Fruit fly (Drosophila melanogaster): Measurements from ENCODE around the gene CG12078.
A peak's percentile ranks its signal among the peaks of the same experiment; 100 is the strongest.

The CG12078 gene

DNA sequence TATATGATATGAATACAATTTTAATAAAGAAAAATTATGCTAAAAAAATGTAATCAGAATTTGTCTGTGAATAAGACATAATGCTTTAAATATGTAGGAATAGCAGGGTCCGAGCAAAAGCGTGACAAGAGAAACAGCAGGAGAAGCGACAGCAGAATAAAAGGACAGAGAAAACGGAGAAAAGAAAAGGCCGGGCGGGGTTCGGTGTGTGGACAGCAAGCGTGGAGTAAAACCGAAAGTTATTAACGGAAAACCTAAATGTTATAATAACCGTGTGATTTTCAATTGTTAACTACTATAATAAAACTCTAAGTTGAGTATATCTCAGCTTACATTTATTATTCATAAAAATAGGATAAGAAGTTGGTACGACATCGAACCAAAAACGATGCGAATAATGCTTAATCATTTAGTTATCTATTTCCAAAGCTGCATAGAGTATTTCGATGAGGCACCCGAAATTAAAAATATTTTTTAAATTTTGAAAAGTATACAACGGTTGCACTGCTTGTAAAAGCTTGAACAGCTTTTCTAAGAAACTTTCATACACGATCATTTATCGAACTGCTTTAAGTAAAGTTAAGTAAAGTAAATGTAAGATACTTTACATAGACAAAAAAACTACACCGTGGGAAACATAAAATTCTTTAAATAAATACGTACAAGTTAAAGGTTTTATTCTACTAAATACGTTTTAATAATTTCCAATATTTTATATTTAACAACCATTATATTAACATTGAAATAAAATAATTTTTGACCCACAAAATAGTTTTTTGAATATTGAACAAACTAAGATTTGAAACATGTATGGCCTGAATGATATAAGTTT, 7.8 kb upstream of the CG12078 start:
- no peak for TF ChIP-seq Ets96B (tag; optimal IDR thresholded peaks at IDR 0.05)
- TF ChIP-seq Blimp-1 (GFP tag; optimal IDR thresholded peaks at IDR 0.05), result peak; percentile 64
- peak; percentile 37; the same call in 1 of the 3 replicates for TF ChIP-seq CG8119 (GFP tag; IDR thresholded peaks at IDR 0.05)
- TF ChIP-seq dac (GFP tag; optimal IDR thresholded peaks at IDR 0.05), result no peak
- no peak for TF ChIP-seq CG34406 (GFP tag; optimal IDR thresholded peaks at IDR 0.05)
- no peak for TF ChIP-seq Met (GFP tag; optimal IDR thresholded peaks at IDR 0.05)
- TF ChIP-seq CG11762 (GFP tag; optimal IDR thresholded peaks at IDR 0.05; ENCODE audit: insufficient read depth), result no peak
- peak; percentile 55 for TF ChIP-seq Eip78C (GFP tag)
- TF ChIP-seq ss (GFP tag; optimal IDR thresholded peaks at IDR 0.05), result no peak
- TF ChIP-seq Lpt (GFP tag; optimal IDR thresholded peaks at IDR 0.05), result no peak
- TF ChIP-seq acj6 (GFP tag; optimal IDR thresholded peaks at IDR 0.05), result no peak
- no peak for TF ChIP-seq Eip75B (GFP tag; optimal IDR thresholded peaks at IDR 0.05)
- no peak for TF ChIP-seq CG8632 (GFP tag; optimal IDR thresholded peaks at IDR 0.05)
- TF ChIP-seq Sox102F (GFP tag; optimal IDR thresholded peaks at IDR 0.05), result no peak
- TF ChIP-seq eg (GFP tag; IDR thresholded peaks at IDR 0.05), result peak; percentile 67; the same call in 2 of the 3 replicates
- no peak for TF ChIP-seq CG7368 (GFP tag; optimal IDR thresholded peaks at IDR 0.05)
- no peak for TF ChIP-seq CG6792 (GFP tag; optimal IDR thresholded peaks at IDR 0.05)
- peak; percentile 75 for TF ChIP-seq svp (GFP tag)
- no peak for TF ChIP-seq lz (GFP tag; optimal IDR thresholded peaks at IDR 0.05)
- TF ChIP-seq vri (GFP tag; optimal IDR thresholded peaks at IDR 0.05), result peak; percentile 39
- peak; percentile 65 for TF ChIP-seq CG15336 (GFP tag; IDR thresholded peaks at IDR 0.05)
- no peak for TF ChIP-seq CG11902 (GFP tag; optimal IDR thresholded peaks at IDR 0.05)
- no peak for TF ChIP-seq CG10631 (GFP tag; optimal IDR thresholded peaks at IDR 0.05)
- no peak for TF ChIP-seq net (GFP tag; optimal IDR thresholded peaks at IDR 0.05)

DNA sequence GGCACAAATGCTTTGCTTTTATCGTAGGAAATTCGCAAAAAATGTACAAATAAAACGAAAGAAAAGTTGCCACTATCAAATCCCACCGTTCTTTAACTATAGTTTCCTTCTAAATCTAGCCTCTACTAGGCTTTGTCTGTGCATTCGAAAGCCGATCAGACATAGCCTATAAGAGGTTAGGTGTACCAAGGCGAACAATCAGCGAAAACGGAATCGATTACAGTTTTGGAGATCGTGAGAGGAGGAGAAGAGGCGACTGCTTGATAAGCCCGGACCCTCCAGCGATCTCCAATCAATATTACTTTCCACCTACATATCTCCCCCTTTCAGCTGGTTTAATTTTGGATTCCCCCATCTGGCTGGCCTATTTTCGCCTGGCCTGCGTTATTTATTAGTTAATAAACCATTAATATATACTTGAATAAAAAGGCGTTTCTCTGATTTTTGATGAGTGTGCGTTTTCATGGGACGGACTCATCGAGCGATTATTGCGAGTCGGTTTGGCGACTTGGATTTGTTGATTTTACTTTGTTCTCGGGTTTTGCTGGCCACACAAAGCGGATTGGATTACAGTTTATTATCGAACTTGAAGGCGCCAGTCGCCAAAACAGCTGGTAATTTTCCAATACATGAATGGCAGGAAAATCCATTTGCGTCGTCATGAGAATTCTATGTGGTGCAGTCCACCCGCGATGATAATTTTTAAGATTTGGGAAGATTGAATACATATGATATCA, 7.0 kb upstream of the CG12078 start:
- no peak for TF ChIP-seq CG16779 (tag; optimal IDR thresholded peaks at IDR 0.05)
- TF ChIP-seq achi (GFP tag; optimal IDR thresholded peaks at IDR 0.05), result no peak
- TF ChIP-seq CG8119 (GFP tag; IDR thresholded peaks at IDR 0.05), result no peak
- no peak for TF ChIP-seq dsx (GFP tag; optimal IDR thresholded peaks at IDR 0.05; ENCODE audit: poor library complexity, severe bottlenecking)
- peak; percentile 80 for TF ChIP-seq svp (GFP tag)
- TF ChIP-seq Smox (GFP tag; optimal IDR thresholded peaks at IDR 0.05), result peak; percentile 18
- peak; percentile 27 for TF ChIP-seq net (GFP tag; optimal IDR thresholded peaks at IDR 0.05)
- TF ChIP-seq esn (GFP tag; optimal IDR thresholded peaks at IDR 0.05), result peak; percentile 30
- no peak for TF ChIP-seq dac (GFP tag; optimal IDR thresholded peaks at IDR 0.05)
- no peak for TF ChIP-seq CG6854 (GFP tag; optimal IDR thresholded peaks at IDR 0.05)
- TF ChIP-seq OdsH (GFP tag; optimal IDR thresholded peaks at IDR 0.05), result peak; percentile 6
- TF ChIP-seq CG32006 (GFP tag; optimal IDR thresholded peaks at IDR 0.05), result no peak
- no peak for TF ChIP-seq CG11902 (GFP tag; optimal IDR thresholded peaks at IDR 0.05)
- peak; percentile 40 for TF ChIP-seq Eip78C (GFP tag)
- no peak for TF ChIP-seq CG10669 (GFP tag; optimal IDR thresholded peaks at IDR 0.05)
- TF ChIP-seq vri (GFP tag; optimal IDR thresholded peaks at IDR 0.05), result peak; percentile 4
- TF ChIP-seq Eip93F (GFP tag; optimal IDR thresholded peaks at IDR 0.05), result peak; percentile 79

DNA sequence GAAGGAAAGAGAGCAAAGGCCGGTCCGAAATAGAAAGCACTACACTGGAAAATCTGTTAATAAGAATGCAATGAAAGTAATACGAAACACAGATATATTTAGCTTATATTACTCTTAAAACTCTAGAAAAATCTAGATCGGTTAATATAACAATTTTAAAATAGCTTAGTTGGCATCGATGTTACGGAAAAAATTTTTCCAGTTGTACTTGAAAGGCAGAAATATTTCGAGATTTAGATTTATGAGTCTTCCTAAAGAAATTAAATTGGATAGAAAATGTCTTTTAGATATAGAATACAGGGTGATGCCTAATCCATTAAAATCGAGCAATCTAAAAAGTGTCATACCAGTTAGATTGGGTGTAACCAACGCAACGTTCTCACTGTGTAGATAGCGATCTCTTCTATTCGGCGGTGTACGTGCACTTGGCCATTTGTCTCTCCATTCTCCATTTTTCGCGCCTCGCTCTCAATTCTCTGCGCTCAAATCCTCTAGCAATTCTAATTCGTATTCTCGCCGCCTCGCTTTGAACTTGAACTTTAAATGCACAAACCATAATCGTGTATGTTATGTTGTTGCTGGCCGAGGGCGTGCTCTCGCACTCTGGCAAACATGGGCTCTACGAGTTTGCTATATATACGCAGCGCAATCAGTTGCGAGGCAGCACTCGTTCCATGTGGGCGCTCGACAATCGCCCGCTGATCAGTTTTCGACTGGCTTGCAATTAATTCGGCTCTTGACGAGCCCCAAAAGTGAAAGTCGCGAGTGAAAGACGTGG, 6.1 kb upstream of the CG12078 start:
- peak; percentile 88 for TF ChIP-seq dac (GFP tag; optimal IDR thresholded peaks at IDR 0.05)
- TF ChIP-seq vri (GFP tag; optimal IDR thresholded peaks at IDR 0.05), result peak; percentile 10
- peak; percentile 86 for TF ChIP-seq Gug (GFP tag; IDR thresholded peaks at IDR 0.05)
- TF ChIP-seq CG6163 (GFP tag; IDR thresholded peaks at IDR 0.05), result peak; percentile 48; the same call in 2 of the 3 replicates
- TF ChIP-seq acj6 (GFP tag; optimal IDR thresholded peaks at IDR 0.05), result peak; percentile 86
- TF ChIP-seq eg (GFP tag; IDR thresholded peaks at IDR 0.05), result peak; percentile 77
- TF ChIP-seq Smox (GFP tag; optimal IDR thresholded peaks at IDR 0.05), result peak; percentile 33
- peak; percentile 81 for TF ChIP-seq CG11294 (GFP tag; IDR thresholded peaks at IDR 0.05)
- peak; percentile 63 for TF ChIP-seq CG16779 (tag; optimal IDR thresholded peaks at IDR 0.05)
- no peak for TF ChIP-seq Hr38 (GFP tag; optimal IDR thresholded peaks at IDR 0.05)
- TF ChIP-seq svp (GFP tag), result peak; percentile 78
- peak; percentile 40 for TF ChIP-seq Hr39 (GFP tag; optimal IDR thresholded peaks at IDR 0.05)
- peak; percentile 39 for TF ChIP-seq esn (GFP tag; optimal IDR thresholded peaks at IDR 0.05)
- peak; percentile 15 for TF ChIP-seq Eip93F (GFP tag; optimal IDR thresholded peaks at IDR 0.05)
- no peak for TF ChIP-seq CG11902 (GFP tag; optimal IDR thresholded peaks at IDR 0.05)
- TF ChIP-seq CG32006 (GFP tag; optimal IDR thresholded peaks at IDR 0.05), result peak; percentile 98
- TF ChIP-seq Ets21C (GFP tag; optimal IDR thresholded peaks at IDR 0.05), result no peak
- peak; percentile 69 for TF ChIP-seq CG6792 (GFP tag; optimal IDR thresholded peaks at IDR 0.05)
- TF ChIP-seq CG6276 (GFP tag; optimal IDR thresholded peaks at IDR 0.05), result peak; percentile 94
- peak; percentile 38 for TF ChIP-seq cyc (GFP tag; optimal IDR thresholded peaks at IDR 0.05)
- TF ChIP-seq OdsH (GFP tag; optimal IDR thresholded peaks at IDR 0.05), result peak; percentile 89
